Fruit fly (Drosophila melanogaster) whole organism, embryonic: ENCODE measurements around the gene CG1542.

Experiments
- BEAF-32 ChIP-seq: fragments of 200-800 bp; sonication (Bioruptor generic); optimal IDR thresholded peaks from 3 replicates; lab custom pipeline; 2017; ENCODE audit warnings: missing biosample characterization, missing genetic modification characterization, mild to moderate bottlenecking, moderate library complexity, missing genetic modification reagents
- CG10274 ChIP-seq: fragments of 200-800 bp; sonication (Bioruptor generic); optimal IDR thresholded peaks from 3 replicates; lab custom pipeline; 2017; ENCODE audit warnings: missing biosample characterization, mild to moderate bottlenecking, missing genetic modification characterization
- CG12104 ChIP-seq: fragments of 200-800 bp; sonication (Bioruptor generic); optimal IDR thresholded peaks from 3 replicates; lab custom pipeline; 2016; ENCODE audit warnings: missing biosample characterization, missing genetic modification characterization
- CG14710 ChIP-seq: fragments of 200-800 bp; sonication (Bioruptor generic); optimal IDR thresholded peaks from 3 replicates; lab custom pipeline; 2019; ENCODE audit warnings: missing biosample characterization, mild to moderate bottlenecking, missing genetic modification characterization, moderate library complexity
- CG1529 ChIP-seq: fragments of 200-800 bp; sonication (Bioruptor generic); optimal IDR thresholded peaks from 3 replicates; lab custom pipeline; 2018; ENCODE audit warnings: missing biosample characterization, missing genetic modification characterization
- CG16779 ChIP-seq: fragments of 200-800 bp; sonication (Bioruptor generic); IDR thresholded peaks from 2 replicates; pipeline ENCODE4 v1.3.6; 2022; ENCODE audit warnings: missing biosample characterization, missing genetic modification characterization
- CG16815 ChIP-seq: fragments of 200-800 bp; sonication (Bioruptor generic); optimal IDR thresholded peaks from 3 replicates; lab custom pipeline; 2017; ENCODE audit warnings: missing biosample characterization, mild to moderate bottlenecking, missing genetic modification characterization
- CG1792 ChIP-seq: fragments of 200-800 bp; sonication (Bioruptor generic); optimal IDR thresholded peaks from 2 replicates; lab custom pipeline; 2016; ENCODE audit warnings: missing biosample characterization, missing genetic modification characterization
- CG2202 ChIP-seq: fragments of 200-800 bp; sonication (Bioruptor generic); optimal IDR thresholded peaks from 2 replicates; lab custom pipeline; 2018; ENCODE audit warnings: missing biosample characterization, mild to moderate bottlenecking, missing genetic modification characterization
- CG30020 ChIP-seq: fragments of 200-800 bp; optimal IDR thresholded peaks from 2 replicates; lab custom pipeline; 2019; ENCODE audit warnings: missing biosample characterization, mild to moderate bottlenecking, missing genetic modification characterization, moderate library complexity
- CG34422 ChIP-seq: fragments of 200-800 bp; sonication (Bioruptor generic); IDR thresholded peaks from 3 replicates; pipeline ENCODE4 v1.3.6; 2022; ENCODE audit warnings: missing biosample characterization, missing genetic modification characterization
- CG4360 ChIP-seq: fragments of 200-800 bp; sonication (Bioruptor generic); IDR thresholded peaks from 2 replicates; pipeline ENCODE4 v1.3.6; 2022; ENCODE audit warnings: missing biosample characterization, missing genetic modification characterization
- CG6254 ChIP-seq: fragments of 200-800 bp; sonication (Bioruptor generic); optimal IDR thresholded peaks from 3 replicates; lab custom pipeline; 2017; ENCODE audit warnings: mild to moderate bottlenecking, missing biosample characterization, missing genetic modification reagents, missing genetic modification characterization
- CG6272 ChIP-seq: fragments of 200-800 bp; sonication (Bioruptor generic); IDR thresholded peaks from 2 replicates; pipeline ENCODE4 v1.3.6; 2022; ENCODE audit warnings: missing biosample characterization, missing genetic modification characterization
- CG7928 ChIP-seq: fragments of 200-800 bp; sonication (Bioruptor generic); optimal IDR thresholded peaks from 2 replicates; lab custom pipeline; 2017; ENCODE audit warnings: missing biosample characterization, mild to moderate bottlenecking, missing genetic modification characterization
- CG7987 ChIP-seq: fragments of 200-800 bp; sonication (Bioruptor generic); optimal IDR thresholded peaks from 2 replicates; lab custom pipeline; 2018; ENCODE audit warnings: missing biosample characterization, mild to moderate bottlenecking, missing genetic modification characterization, moderate library complexity
- CG8290 ChIP-seq, 3 experiments: fragments of 200-800 bp; sonication (Bioruptor generic); optimal IDR thresholded peaks; 2 replicates each; lab custom pipeline; 2016 to 2019; ENCODE audit warnings: missing biosample characterization in 3 of 3, missing genetic modification characterization in 3 of 3, mild to moderate bottlenecking in 2 of 3, moderate library complexity in 1 of 3
- CG8765 ChIP-seq: fragments of 200-800 bp; sonication (Bioruptor generic); IDR thresholded peaks from 2 replicates; pipeline ENCODE4 v1.3.6; 2022; ENCODE audit warnings: missing biosample characterization, missing genetic modification characterization
- D19B ChIP-seq: fragments of 200-800 bp; sonication (Bioruptor generic); optimal IDR thresholded peaks from 2 replicates; lab custom pipeline; 2017; ENCODE audit warnings: missing biosample characterization, mild to moderate bottlenecking, missing genetic modification characterization
- Dip2 ChIP-seq: fragments of 200-800 bp; sonication (Bioruptor generic); IDR thresholded peaks from 2 replicates; pipeline ENCODE4 v1.3.6; 2022; ENCODE audit warnings: missing biosample characterization, missing genetic modification characterization
- Dll ChIP-seq: fragments of 200-800 bp; sonication (Bioruptor generic); IDR thresholded peaks from 4 replicates; pipeline ENCODE4 v1.3.6; 2022; ENCODE audit warnings: missing biosample characterization, missing genetic modification characterization; ENCODE audit not compliant: partially characterized antibody
- Doc2 ChIP-seq: fragments of 200-800 bp; sonication (Bioruptor generic); IDR thresholded peaks from 2 replicates; pipeline ENCODE4 v1.3.6; 2022; ENCODE audit warnings: missing biosample characterization, missing genetic modification characterization
- E2f2 ChIP-seq: fragments of 200-800 bp; sonication (Bioruptor generic); IDR thresholded peaks from 2 replicates; pipeline ENCODE4 v1.3.6; 2022; ENCODE audit warnings: missing biosample characterization, missing genetic modification characterization
- ERR ChIP-seq: fragments of 200-800 bp; sonication (Bioruptor generic); optimal IDR thresholded peaks from 2 replicates; lab custom pipeline; 2016; ENCODE audit warnings: missing biosample characterization, missing genetic modification characterization
- HHEX ChIP-seq: fragments of 200-800 bp; sonication (Bioruptor generic); optimal IDR thresholded peaks from 3 replicates; lab custom pipeline; 2017; ENCODE audit warnings: missing biosample characterization, mild to moderate bottlenecking, missing genetic modification characterization, missing genetic modification reagents
- Hey ChIP-seq: fragments of 200-800 bp; sonication (Bioruptor generic); optimal IDR thresholded peaks from 3 replicates; lab custom pipeline; 2018; ENCODE audit warnings: missing biosample characterization, mild to moderate bottlenecking, missing genetic modification characterization
- Hsf ChIP-seq: fragments of 200-800 bp; sonication (Bioruptor generic); optimal IDR thresholded peaks from 3 replicates; lab custom pipeline; 2016; ENCODE audit warnings: missing biosample characterization, missing genetic modification characterization
- Lpt ChIP-seq: fragments of >200 bp; optimal IDR thresholded peaks from 2 replicates; lab custom pipeline; 2018; ENCODE audit warnings: missing biosample characterization, missing genetic modification characterization
- MBD-R2 ChIP-seq: fragments of 200-800 bp; sonication (Bioruptor generic); IDR thresholded peaks from 2 replicates; pipeline ENCODE4 v1.3.6; 2022; ENCODE audit warnings: missing biosample characterization, missing genetic modification characterization
- Med ChIP-seq: fragments of 200-800 bp; sonication (Bioruptor generic); peaks from one replicate; lab custom pipeline; 2016; ENCODE audit warnings: missing biosample characterization, missing genetic modification characterization, mild to moderate bottlenecking, inconsistent platforms, moderate library complexity
- Nf-YC ChIP-seq: fragments of 200-800 bp; optimal IDR thresholded peaks from 3 replicates; lab custom pipeline; 2019; ENCODE audit warnings: missing biosample characterization, mild to moderate bottlenecking, missing genetic modification characterization, moderate library complexity
- Oaz ChIP-seq: fragments of 200-800 bp; sonication (Bioruptor generic); IDR thresholded peaks from 2 replicates; pipeline ENCODE4 v1.3.6; 2022; ENCODE audit warnings: missing biosample characterization, missing genetic modification characterization
- PHDP ChIP-seq: fragments of 200-800 bp; sonication (Bioruptor generic); optimal IDR thresholded peaks from 3 replicates; lab custom pipeline; 2018; ENCODE audit warnings: missing biosample characterization, mild to moderate bottlenecking, missing genetic modification characterization, moderate library complexity
- Scr ChIP-seq: fragments of 200-800 bp; sonication (Bioruptor generic); IDR thresholded peaks from 2 replicates; pipeline ENCODE4 v1.3.6; 2022; ENCODE audit warnings: missing biosample characterization, missing genetic modification characterization; ENCODE audit not compliant: partially characterized antibody
- Side ChIP-seq: fragments of 200-800 bp; sonication (Bioruptor generic); optimal IDR thresholded peaks from 2 replicates; lab custom pipeline; 2016; ENCODE audit warnings: missing biosample characterization, missing genetic modification characterization
- ase ChIP-seq: fragments of 200-800 bp; sonication (Bioruptor generic); IDR thresholded peaks from 3 replicates; pipeline ENCODE4 v1.3.6; 2022; ENCODE audit warnings: missing biosample characterization, missing genetic modification characterization
- chif ChIP-seq, 2 experiments: fragments of 200-800 bp; sonication (Bioruptor generic); optimal IDR thresholded peaks; 3 replicates each; lab custom pipeline; 2016; ENCODE audit warnings: missing biosample characterization in 2 of 2, missing genetic modification characterization in 2 of 2
- croc ChIP-seq: fragments of 200-800 bp; sonication (Bioruptor generic); conservative IDR thresholded peaks from 3 replicates; pipeline ENCODE4 v1.3.6; 2022; ENCODE audit warnings: missing biosample characterization, missing genetic modification characterization
- danr ChIP-seq: fragments of 200-800 bp; sonication (Bioruptor generic); IDR thresholded peaks from 2 replicates; pipeline ENCODE4 v1.3.6; 2022; ENCODE audit warnings: missing biosample characterization, missing genetic modification characterization
- ems ChIP-seq: fragments of 200-800 bp; sonication (Bioruptor generic); optimal IDR thresholded peaks from 3 replicates; lab custom pipeline; 2016; ENCODE audit warnings: missing biosample characterization, missing genetic modification characterization
- gsb-n ChIP-seq: fragments of 200-800 bp; sonication (Bioruptor generic); optimal IDR thresholded peaks from 3 replicates; lab custom pipeline; 2018; ENCODE audit warnings: missing biosample characterization, mild to moderate bottlenecking, missing genetic modification characterization
- ind ChIP-seq: fragments of 200-800 bp; sonication (Bioruptor generic); optimal IDR thresholded peaks from 3 replicates; lab custom pipeline; 2016; ENCODE audit warnings: missing biosample characterization, missing genetic modification characterization
- inv ChIP-seq: fragments of 200-800 bp; sonication (Bioruptor generic); IDR thresholded peaks from 2 replicates; pipeline ENCODE4 v1.3.6; 2022; ENCODE audit warnings: missing biosample characterization, missing genetic modification characterization; ENCODE audit not compliant: partially characterized antibody
- sens-2 ChIP-seq: fragments of 200-800 bp; sonication (Bioruptor generic); IDR thresholded peaks from 2 replicates; pipeline ENCODE4 v1.3.6; 2022; ENCODE audit warnings: missing biosample characterization, missing genetic modification characterization
- sisA ChIP-seq: fragments of 200-800 bp; sonication (Bioruptor generic); IDR thresholded peaks from 2 replicates; pipeline ENCODE4 v1.3.6; 2022; ENCODE audit warnings: missing biosample characterization, missing genetic modification characterization
- tgo ChIP-seq: fragments of 200-800 bp; sonication (Bioruptor generic); IDR thresholded peaks from 3 replicates; pipeline ENCODE4 v1.3.6; 2022; ENCODE audit warnings: missing biosample characterization, missing genetic modification characterization
- twi ChIP-seq: fragments of 200-800 bp; optimal IDR thresholded peaks from 2 replicates; lab custom pipeline; 2019; ENCODE audit warnings: missing biosample characterization, mild to moderate bottlenecking, missing genetic modification characterization, moderate library complexity
- zen2 ChIP-seq: fragments of 200-800 bp; sonication (Bioruptor generic); IDR thresholded peaks from 3 replicates; pipeline ENCODE4 v1.3.6; 2022; ENCODE audit warnings: missing biosample characterization, missing genetic modification characterization; ENCODE audit not compliant: partially characterized antibody
- zf30C ChIP-seq: fragments of 200-800 bp; sonication (Bioruptor generic); optimal IDR thresholded peaks from 3 replicates; lab custom pipeline; 2018; ENCODE audit warnings: missing biosample characterization, mild to moderate bottlenecking, missing genetic modification characterization
- zfh2 ChIP-seq: fragments of 200-800 bp; sonication (Bioruptor generic); optimal IDR thresholded peaks from 2 replicates; lab custom pipeline; 2016; ENCODE audit warnings: missing biosample characterization, missing genetic modification characterization

CG1542 gene

dm6 chr3R:31220456-31221336 is 7.4 kb downstream of the CG1542 start, which contains the start of gene CG12054 (continued):
- TF ChIP-seq ind (GFP tag; lab: Kevin White, UChicago) (no peak), twi (tag; lab: Kevin White, UChicago) (no peak), ERR (GFP tag; lab: Kevin White, UChicago) (no peak), CG14710 (no peak), E2f2 (GFP tag; lab: Robert Waterston, UW) (no peak), sens-2 (GFP tag; lab: Robert Waterston, UW) (no peak), zf30C (GFP tag; lab: Kevin White, UChicago) (no peak), croc (GFP tag; lab: Robert Waterston, UW) (no peak), CG6254 (GFP tag; lab: Kevin White, UChicago) (no peak), Oaz (GFP tag; lab: Robert Waterston, UW) (no peak), CG7928 (GFP tag; lab: Kevin White, UChicago) (peak; percentile 96), zen2 (GFP tag; lab: Robert Waterston, UW) (no peak), Side (GFP tag; lab: Kevin White, UChicago) (peak; percentile 5), sisA (no peak), CG34422 (no peak), gsb-n (peak; percentile 0), Scr (GFP tag; lab: Robert Waterston, UW) (no peak), zfh2 (GFP tag; lab: Kevin White, UChicago) (no peak), D19B (GFP tag; lab: Kevin White, UChicago) (no peak), CG16815 (GFP tag; lab: Kevin White, UChicago) (no peak), ems (GFP tag; lab: Kevin White, UChicago) (no peak), CG8765 (GFP tag; lab: Robert Waterston, UW) (no peak), CG2202 (no peak), Hsf (GFP tag; lab: Kevin White, UChicago) (no peak), PHDP (tag; lab: Kevin White, UChicago) (no peak), CG12104 (GFP tag; lab: Kevin White, UChicago) (no peak), Med (GFP tag; lab: Kevin White, UChicago) (peak; percentile 79), Doc2 (no peak), CG1529 (no peak), CG8290 (GFP tag; optimal IDR thresholded peaks at IDR 0.05; lab: Kevin White, UChicago) (no peak), CG8290 (tag; optimal IDR thresholded peaks at IDR 0.05; lab: Kevin White, UChicago) (peak; percentile 5 to 59), inv (GFP tag; lab: Robert Waterston, UW) (no peak), BEAF-32 (GFP tag; lab: Kevin White, UChicago) (peak; percentile 50), HHEX (GFP tag; lab: Kevin White, UChicago) (no peak), danr (GFP tag; lab: Robert Waterston, UW) (no peak), Lpt (GFP tag; lab: Kevin White, UChicago) (no peak), CG6272 (GFP tag; lab: Robert Waterston, UW) (no peak), CG16779 (GFP tag; lab: Robert Waterston, UW) (no peak), CG30020 (no peak), tgo (GFP tag; lab: Robert Waterston, UW) (no peak), Hey (no peak), CG1792 (peak; percentile 14), ase (no peak), CG7987 (GFP tag; lab: Kevin White, UChicago) (no peak), Dip2 (GFP tag; lab: Robert Waterston, UW) (no peak), chif (GFP tag; optimal IDR thresholded peaks at IDR 0.05; lab: Kevin White, UChicago) (no peak), Nf-YC (tag; lab: Kevin White, UChicago) (no peak), CG4360 (no peak), CG10274 (no peak), Dll (GFP tag; lab: Robert Waterston, UW) (no peak), MBD-R2 (GFP tag; lab: Robert Waterston, UW) (no peak)
